Fruit fly (Drosophila melanogaster): Measurements from ENCODE around the gene ogre.

ogre gene

dm6 chrX:6929086-6929485 lies 62.0 kb downstream of the ogre start:
- TF ChIP-seq CG1621 (tag; optimal IDR thresholded peaks at IDR 0.05) (no peak), Blimp-1 (GFP tag; optimal IDR thresholded peaks at IDR 0.05) (no peak), Hr39 (GFP tag; optimal IDR thresholded peaks at IDR 0.05) (no peak), CG3919 (GFP tag; optimal IDR thresholded peaks at IDR 0.05) (no peak), eg (GFP tag; IDR thresholded peaks at IDR 0.05) (no peak), Eip78C (GFP tag) (no peak), CG31627 (GFP tag; optimal IDR thresholded peaks at IDR 0.05) (no peak), Met (GFP tag; optimal IDR thresholded peaks at IDR 0.05) (no peak), CG6808 (GFP tag; optimal IDR thresholded peaks at IDR 0.05) (no peak), salr (GFP tag; optimal IDR thresholded peaks at IDR 0.05) (no peak), fd85E (GFP tag; optimal IDR thresholded peaks at IDR 0.05) (no peak), topi (GFP tag; optimal IDR thresholded peaks at IDR 0.05) (no peak), CG8319 (GFP tag; optimal IDR thresholded peaks at IDR 0.05) (no peak), Gug (GFP tag; IDR thresholded peaks at IDR 0.05) (no peak), Eip93F (GFP tag; optimal IDR thresholded peaks at IDR 0.05) (no peak), CG8119 (GFP tag; IDR thresholded peaks at IDR 0.05) (no peak), CG34406 (GFP tag; optimal IDR thresholded peaks at IDR 0.05) (no peak), CG32006 (GFP tag; optimal IDR thresholded peaks at IDR 0.05) (no peak), CG15336 (GFP tag; IDR thresholded peaks at IDR 0.05) (no peak), net (GFP tag; optimal IDR thresholded peaks at IDR 0.05) (no peak)
